Fruit fly (Drosophila melanogaster) whole organism, embryonic: ENCODE data around the gene orion.

Experiments
- Bteb2 ChIP-seq: fragments of 200-800 bp; sonication (Bioruptor generic); optimal IDR thresholded peaks from 2 replicates; lab custom pipeline; 2016; ENCODE audit warnings: missing biosample characterization, missing genetic modification characterization
- CG11247 ChIP-seq: fragments of 200-800 bp; sonication (Bioruptor generic); IDR thresholded peaks from 2 replicates; pipeline ENCODE4 v1.3.6; 2022; ENCODE audit warnings: missing biosample characterization, missing genetic modification characterization
- CG12155 ChIP-seq: fragments of 200-800 bp; sonication (Bioruptor generic); optimal IDR thresholded peaks from 3 replicates; lab custom pipeline; 2016; ENCODE audit warnings: missing biosample characterization, missing genetic modification characterization
- CG13624 ChIP-seq: fragments of 200-800 bp; sonication (Bioruptor generic); optimal IDR thresholded peaks from 2 replicates; lab custom pipeline; 2016; ENCODE audit warnings: missing biosample characterization, missing genetic modification characterization
- CG2712 ChIP-seq: fragments of 200-800 bp; optimal IDR thresholded peaks from 3 replicates; lab custom pipeline; 2019; ENCODE audit warnings: missing biosample characterization, mild to moderate bottlenecking, missing genetic modification characterization, moderate library complexity
- Dbx ChIP-seq: fragments of 200-800 bp; sonication (Bioruptor generic); IDR thresholded peaks from 3 replicates; pipeline ENCODE4 v1.3.6; 2022; ENCODE audit warnings: missing biosample characterization, missing genetic modification characterization
- Fer1 ChIP-seq: fragments of 200-800 bp; sonication (Bioruptor generic); optimal IDR thresholded peaks from 2 replicates; lab custom pipeline; 2017; ENCODE audit warnings: missing biosample characterization, mild to moderate bottlenecking, missing genetic modification characterization
- HLH3B ChIP-seq: fragments of 200-800 bp; sonication (Bioruptor generic); IDR thresholded peaks from 2 replicates; pipeline ENCODE4 v1.3.6; 2022; ENCODE audit warnings: missing biosample characterization, missing genetic modification characterization
- dmrt99B ChIP-seq: fragments of 200-800 bp; sonication (Bioruptor generic); optimal IDR thresholded peaks from 2 replicates; lab custom pipeline; 2018; ENCODE audit warnings: missing biosample characterization, mild to moderate bottlenecking, missing genetic modification characterization, moderate library complexity
- fd102C ChIP-seq: fragments of 200-800 bp; sonication (Bioruptor generic); optimal IDR thresholded peaks from 2 replicates; lab custom pipeline; 2018; ENCODE audit warnings: missing biosample characterization, mild to moderate bottlenecking, missing genetic modification characterization, moderate library complexity
- onecut ChIP-seq: fragments of 200-800 bp; sonication (Bioruptor generic); IDR thresholded peaks from 2 replicates; pipeline ENCODE4 v1.3.6; 2022; ENCODE audit warnings: missing biosample characterization, missing genetic modification characterization
- schlank ChIP-seq: fragments of 200-800 bp; sonication (Bioruptor generic); optimal IDR thresholded peaks from 2 replicates; lab custom pipeline; 2018; ENCODE audit warnings: missing biosample characterization, mild to moderate bottlenecking, missing genetic modification characterization
- z ChIP-seq: fragments of 200-800 bp; sonication (Bioruptor generic); IDR thresholded peaks from 3 replicates; pipeline ENCODE4 v1.3.6; 2022; ENCODE audit warnings: missing biosample characterization, missing genetic modification characterization

orion gene

DNA sequence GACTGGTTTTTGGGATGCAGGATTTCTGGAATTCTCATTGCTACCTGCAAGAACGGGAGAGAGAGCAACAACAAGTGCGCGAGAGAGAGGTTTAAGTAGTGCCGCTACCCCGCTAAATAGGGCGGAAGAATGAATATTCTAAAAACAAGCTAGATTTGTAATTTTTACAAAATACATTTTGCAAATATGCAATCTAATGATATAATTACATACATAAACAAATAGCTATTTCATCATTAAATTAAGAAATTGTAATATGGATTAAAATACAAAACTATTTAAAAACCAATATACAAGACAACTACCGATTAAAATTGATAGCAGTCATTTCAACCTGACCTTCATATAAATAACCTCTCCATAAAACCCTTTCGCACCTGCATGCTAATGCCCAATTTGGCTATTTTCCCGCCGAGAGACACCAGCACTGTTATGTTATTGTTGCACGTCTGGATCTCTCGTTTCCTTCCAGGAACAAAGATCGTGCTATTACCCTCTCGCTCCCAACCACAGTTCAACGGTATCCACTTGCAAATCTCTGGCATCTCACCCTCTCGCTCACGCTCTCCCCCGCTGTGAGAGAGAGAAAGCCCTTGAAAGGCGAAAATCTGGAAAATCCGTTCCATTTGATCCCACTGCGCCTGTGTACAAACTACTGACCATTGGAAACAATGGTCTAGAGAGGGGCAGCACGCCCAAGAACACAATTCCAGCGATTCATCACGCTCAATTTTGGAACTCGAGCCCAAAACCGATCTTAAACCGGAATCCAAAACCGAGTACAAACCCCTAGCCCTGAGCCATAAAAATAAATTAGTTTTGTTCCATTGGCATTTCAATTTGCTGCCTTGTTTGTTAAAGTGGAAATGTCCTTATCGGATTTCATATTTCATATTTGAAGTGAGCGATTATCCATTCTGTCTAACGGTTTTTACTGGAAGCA is 54.8 kb downstream of the orion start, which contains the start of gene Nek2 (continued):
- TF ChIP-seq HLH3B (no peak), CG13624 (no peak), CG12155 (GFP tag; lab: Kevin White, UChicago) (no peak), CG2712 (peak; percentile 9), fd102C (GFP tag; lab: Kevin White, UChicago) (no peak), Bteb2 (no peak), dmrt99B (tag; lab: Kevin White, UChicago) (no peak), CG11247 (GFP tag; lab: Robert Waterston, UW) (no peak), onecut (no peak), schlank (tag; lab: Kevin White, UChicago) (no peak), Dbx (GFP tag; lab: Robert Waterston, UW) (no peak), Fer1 (GFP tag; lab: Kevin White, UChicago) (no peak), z (GFP tag; lab: Robert Waterston, UW) (no peak)
